Fruit fly (Drosophila melanogaster): ENCODE measurements around the gene CG32266.

DNA sequence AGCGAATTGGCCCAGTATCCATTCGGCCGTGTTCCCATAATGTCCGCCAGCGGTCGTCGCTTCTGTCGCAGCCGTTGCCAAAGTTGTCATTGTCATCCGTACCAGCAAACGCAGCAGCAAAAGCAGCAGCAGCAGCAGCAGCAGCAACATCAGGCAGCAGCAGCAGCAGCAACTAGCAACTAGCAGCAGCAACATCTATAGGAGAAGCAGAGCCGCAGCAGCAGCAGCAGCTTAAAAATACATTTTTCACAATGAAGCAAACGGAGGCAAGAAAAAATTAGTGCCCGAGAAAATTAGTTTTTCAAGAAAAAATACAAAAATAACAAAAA is 34.8 kb downstream of the CG32266 start:
- no peak for TF ChIP-seq fru (GFP tag; optimal IDR thresholded peaks at IDR 0.05)
- TF ChIP-seq psq (GFP tag; optimal IDR thresholded peaks at IDR 0.05): no peak
- no peak for TF ChIP-seq rgr (GFP tag; optimal IDR thresholded peaks at IDR 0.05)
- TF ChIP-seq Hnf4 (GFP tag; optimal IDR thresholded peaks at IDR 0.05): no peak
- TF ChIP-seq dl (GFP tag; optimal IDR thresholded peaks at IDR 0.05; ENCODE audit: insufficient read depth in 1 of 2, partially characterized antibody in 2 of 2): no peak
- no peak for TF ChIP-seq usp (GFP tag; optimal IDR thresholded peaks at IDR 0.05)
- TF ChIP-seq Dfd (GFP tag; optimal IDR thresholded peaks at IDR 0.05): peak; percentile 85
- no peak for TF ChIP-seq Abd-B (GFP tag; optimal IDR thresholded peaks at IDR 0.05)
- no peak for TF ChIP-seq lola (GFP tag; optimal IDR thresholded peaks at IDR 0.05)
- TF ChIP-seq br (GFP tag; optimal IDR thresholded peaks at IDR 0.05): no peak

Measured in whole organism, wandering third instar larva.